Fruit fly (Drosophila melanogaster) whole organism, adult: Measurements from ENCODE around the gene janA.

Experiments
- CG11617 ChIP-seq: fragments of 200-800 bp; sonication (Bioruptor generic); optimal IDR thresholded peaks from 2 replicates; lab custom pipeline; 2017; ENCODE audit warnings: mild to moderate bottlenecking, missing biosample characterization, missing genetic modification reagents, missing genetic modification characterization
- CG12768 ChIP-seq: fragments of 200-800 bp; sonication (Bioruptor generic); optimal IDR thresholded peaks from 2 replicates; lab custom pipeline; 2017; ENCODE audit warnings: missing biosample characterization, missing genetic modification characterization, mild to moderate bottlenecking, moderate library complexity, missing genetic modification reagents
- CG14711 ChIP-seq: fragments of 200-800 bp; sonication (Bioruptor generic); optimal IDR thresholded peaks from 2 replicates; lab custom pipeline; 2018; ENCODE audit warnings: missing biosample characterization, mild to moderate bottlenecking, missing genetic modification characterization, moderate library complexity
- CG1620 ChIP-seq: fragments of 200-800 bp; sonication (Bioruptor generic); optimal IDR thresholded peaks from 2 replicates; lab custom pipeline; 2016; ENCODE audit warnings: missing biosample characterization, missing genetic modification characterization
- CG33017 ChIP-seq: fragments of 200-800 bp; sonication (Bioruptor generic); optimal IDR thresholded peaks from 2 replicates; lab custom pipeline; 2018; ENCODE audit warnings: missing biosample characterization, mild to moderate bottlenecking, missing genetic modification characterization, moderate library complexity
- CG5204 ChIP-seq: fragments of 200-800 bp; sonication (Bioruptor generic); optimal IDR thresholded peaks from 2 replicates; lab custom pipeline; 2016; ENCODE audit warnings: missing biosample characterization, missing genetic modification characterization
- CG7045 ChIP-seq: fragments of 200-800 bp; sonication (Bioruptor generic); optimal IDR thresholded peaks from 2 replicates; lab custom pipeline; 2017; ENCODE audit warnings: missing biosample characterization, mild to moderate bottlenecking, missing genetic modification characterization
- CG7101 ChIP-seq: fragments of 200-800 bp; sonication (Bioruptor generic); optimal IDR thresholded peaks from 2 replicates; lab custom pipeline; 2018; ENCODE audit warnings: missing biosample characterization, mild to moderate bottlenecking, missing genetic modification characterization, moderate library complexity
- Clk ChIP-seq: fragments of 200-800 bp; sonication (Bioruptor generic); optimal IDR thresholded peaks from 2 replicates; lab custom pipeline; 2017; ENCODE audit warnings: missing biosample characterization, missing genetic modification characterization
- Crg-1 ChIP-seq: fragments of 200-800 bp; sonication (Bioruptor generic); optimal IDR thresholded peaks from 2 replicates; lab custom pipeline; 2016; ENCODE audit warnings: missing biosample characterization, missing genetic modification characterization
- Hr96 ChIP-seq: fragments of 200-800 bp; sonication (Bioruptor generic); optimal IDR thresholded peaks from 2 replicates; lab custom pipeline; 2016; ENCODE audit warnings: missing biosample characterization, missing genetic modification characterization
- Mnt ChIP-seq: fragments of 200-800 bp; sonication (Bioruptor generic); optimal IDR thresholded peaks from 2 replicates; lab custom pipeline; 2016; ENCODE audit warnings: missing biosample characterization, mild to moderate bottlenecking, missing genetic modification characterization
- bab1 ChIP-seq: fragments of 200-800 bp; sonication (Bioruptor generic); optimal IDR thresholded peaks from 3 replicates; lab custom pipeline; 2019; ENCODE audit warnings: missing biosample characterization, mild to moderate bottlenecking, missing genetic modification characterization, moderate library complexity
- cic ChIP-seq: fragments of 200-800 bp; sonication (Bioruptor generic); optimal IDR thresholded peaks from 2 replicates; lab custom pipeline; 2017; ENCODE audit warnings: missing biosample characterization, mild to moderate bottlenecking, missing genetic modification characterization, moderate library complexity
- cnc ChIP-seq, 2 experiments: fragments of >200 bp; optimal IDR thresholded peaks; 2 replicates each; lab custom pipeline; 2017
- kay ChIP-seq: fragments of 200-800 bp; sonication (Bioruptor generic); peaks from one replicate; lab custom pipeline; 2016; ENCODE audit warnings: missing biosample characterization, missing genetic modification characterization, borderline replicate concordance
- ovo ChIP-seq: fragments of 200-800 bp; sonication (Bioruptor generic); optimal IDR thresholded peaks from 2 replicates; lab custom pipeline; 2016; ENCODE audit warnings: missing biosample characterization, missing genetic modification characterization
- pad ChIP-seq: fragments of 200-800 bp; sonication (Bioruptor generic); optimal IDR thresholded peaks from 3 replicates; lab custom pipeline; 2017; ENCODE audit warnings: missing biosample characterization, missing genetic modification characterization, mild to moderate bottlenecking, moderate library complexity, missing genetic modification reagents
- tj ChIP-seq: fragments of 200-800 bp; sonication (Bioruptor generic); optimal IDR thresholded peaks from 3 replicates; lab custom pipeline; 2017; ENCODE audit warnings: missing biosample characterization, mild to moderate bottlenecking, missing genetic modification characterization, moderate library complexity
- toe ChIP-seq: fragments of 200-800 bp; sonication (Bioruptor generic); optimal IDR thresholded peaks from 2 replicates; lab custom pipeline; 2016; ENCODE audit warnings: missing biosample characterization, missing genetic modification characterization

janA gene

dm6 chr3R:30046029-30047001 lies 7.0 kb upstream of the janA start, which contains the start of the genes RpL32 and CG7943:
RpL32 (minus strand) TSS chr3R:30046161.
CG7943 (plus strand) TSS chr3R:30046470.
- peak; percentile 93 for TF ChIP-seq CG7045 (GFP tag; lab: Kevin White, UChicago)
- TF ChIP-seq cic (GFP tag; lab: Kevin White, UChicago): peak; percentile 62
- TF ChIP-seq kay (GFP tag; lab: Kevin White, UChicago): no peak
- TF ChIP-seq CG33017 (tag; lab: Kevin White, UChicago): peak; percentile 87
- peak; percentile 91 for TF ChIP-seq Clk (GFP tag; lab: Kevin White, UChicago)
- TF ChIP-seq Mnt (GFP tag; lab: Kevin White, UChicago): peak; percentile 95
- peak; percentile 99 for TF ChIP-seq Hr96 (GFP tag; lab: Kevin White, UChicago)
- peak; percentile 86 for TF ChIP-seq pad (GFP tag; lab: Kevin White, UChicago)
- peak; percentile 85 for TF ChIP-seq tj (GFP tag; lab: Kevin White, UChicago)
- TF ChIP-seq CG11617 (GFP tag; lab: Kevin White, UChicago): peak; percentile 97
- peak; percentile 94 for TF ChIP-seq CG7101 (tag; lab: Kevin White, UChicago)
- peak; percentile 96 for TF ChIP-seq CG1620
- peak; percentile 97 for TF ChIP-seq bab1 (GFP tag; lab: Kevin White, UChicago)
- TF ChIP-seq cnc (optimal IDR thresholded peaks at IDR 0.05; lab: Kevin White, UChicago): no peak
- no peak for TF ChIP-seq CG5204 (GFP tag; lab: Kevin White, UChicago)
- TF ChIP-seq toe: peak; percentile 98
- TF ChIP-seq Crg-1: peak; percentile 97
- TF ChIP-seq ovo: peak; percentile 96
- peak; percentile 85 for TF ChIP-seq CG14711 (tag; lab: Kevin White, UChicago)
- TF ChIP-seq CG12768: peak; percentile 94

- TF ChIP-seq CG7045 (GFP tag; lab: Kevin White, UChicago) (peak; percentile 73), Mnt (GFP tag; lab: Kevin White, UChicago) (peak; percentile 85), CG1620 (peak; percentile 90), CG12768 (peak; percentile 65), CG33017 (tag; lab: Kevin White, UChicago) (peak; percentile 61), toe (peak; percentile 87), CG11617 (GFP tag; lab: Kevin White, UChicago) (peak; percentile 73), Hr96 (GFP tag; lab: Kevin White, UChicago) (peak; percentile 90), cnc (optimal IDR thresholded peaks at IDR 0.05; lab: Kevin White, UChicago) (no peak), ovo (no peak), tj (GFP tag; lab: Kevin White, UChicago) (peak; percentile 85), cic (GFP tag; lab: Kevin White, UChicago) (peak; percentile 45), CG5204 (GFP tag; lab: Kevin White, UChicago) (no peak), pad (GFP tag; lab: Kevin White, UChicago) (peak; percentile 64), kay (GFP tag; lab: Kevin White, UChicago) (no peak), CG7101 (tag; lab: Kevin White, UChicago) (peak; percentile 74), Crg-1 (peak; percentile 71), bab1 (GFP tag; lab: Kevin White, UChicago) (peak; percentile 76), CG14711 (tag; lab: Kevin White, UChicago) (peak; percentile 60), Clk (GFP tag; lab: Kevin White, UChicago) (peak; percentile 59)
Measured at dm6 chr3R:30043139-30043744, 3.9 kb upstream of the janA start, which contains the start of gene Sry-delta. Sry-delta (plus strand) TSS chr3R:30043341.

DNA sequence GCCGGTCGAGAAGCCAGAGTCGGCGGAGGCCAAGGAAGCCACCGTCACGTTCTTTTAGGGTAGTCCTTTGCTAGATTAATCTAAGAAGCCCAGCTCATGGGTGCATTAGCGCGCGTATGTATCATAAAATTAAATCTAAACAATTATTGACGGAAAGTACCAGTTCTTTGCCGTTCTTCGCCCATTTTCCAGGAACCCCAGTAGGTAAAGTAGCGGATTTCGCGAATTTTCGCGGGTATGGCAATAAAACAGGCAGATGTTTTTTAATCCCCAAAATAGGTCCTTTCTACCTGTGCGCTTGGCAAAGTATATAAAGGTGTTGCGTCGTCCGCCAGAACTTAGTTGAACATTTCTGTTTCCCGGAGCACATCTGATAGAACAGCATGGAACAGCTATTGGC lies 1.5 kb upstream of the janA start:
- no peak for TF ChIP-seq kay (GFP tag; lab: Kevin White, UChicago)

- TF ChIP-seq CG5204 (GFP tag; lab: Kevin White, UChicago) (no peak), CG12768 (no peak), Mnt (GFP tag; lab: Kevin White, UChicago) (no peak), pad (GFP tag; lab: Kevin White, UChicago) (no peak), Crg-1 (no peak), CG7101 (tag; lab: Kevin White, UChicago) (no peak), CG14711 (tag; lab: Kevin White, UChicago) (no peak), toe (no peak), CG7045 (GFP tag; lab: Kevin White, UChicago) (no peak), bab1 (GFP tag; lab: Kevin White, UChicago) (no peak), CG33017 (tag; lab: Kevin White, UChicago) (no peak), cic (GFP tag; lab: Kevin White, UChicago) (no peak), ovo (no peak), tj (GFP tag; lab: Kevin White, UChicago) (no peak), kay (GFP tag; lab: Kevin White, UChicago) (no peak), Clk (GFP tag; lab: Kevin White, UChicago) (no peak), CG1620 (no peak)
Measured at dm6 chr3R:30038628-30039027, 705 bp downstream of the janA start, which contains the start of gene janB. janB (minus strand) TSS chr3R:30038728.

DNA sequence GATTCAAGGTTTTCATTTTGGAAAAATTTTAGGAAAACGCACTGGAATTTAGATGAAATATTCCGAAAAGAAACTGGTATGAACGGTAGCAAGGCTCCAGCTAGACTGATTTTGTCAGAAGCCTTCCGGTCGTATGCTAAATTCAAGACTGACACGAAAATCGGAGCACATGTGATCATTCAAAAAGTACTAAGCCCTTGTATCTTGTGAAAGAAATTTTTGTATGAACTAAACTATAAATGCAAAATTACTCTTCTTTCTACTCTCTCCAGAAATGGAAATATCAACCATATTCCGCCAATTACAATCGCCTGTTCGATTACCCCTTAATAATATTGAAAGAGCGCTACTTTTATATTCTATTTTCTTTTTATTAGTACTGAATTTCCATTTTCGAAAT lies 1.7 kb downstream of the janA start, which contains the start of gene ocn:
ocn (minus strand) TSS at position 101 of the 400 bp plus-strand sequence.
- TF ChIP-seq ovo (no peak), cnc (optimal IDR thresholded peaks at IDR 0.05; lab: Kevin White, UChicago) (no peak), toe (no peak), CG33017 (tag; lab: Kevin White, UChicago) (no peak), CG7101 (tag; lab: Kevin White, UChicago) (no peak), Crg-1 (no peak), CG7045 (GFP tag; lab: Kevin White, UChicago) (no peak)
